Worm (Caenorhabditis elegans) whole organism, L3 larva: ENCODE data around the gene M60.7.

ENCODE experiments used
- R02D3.7 ChIP-seq: fragments of 150-350 bp; optimal IDR thresholded peaks from 2 replicates; lab custom pipeline; 2014; ENCODE audit warnings: missing biosample characterization, missing genetic modification characterization
- ZK546.5 ChIP-seq: sonication (generic microtip); optimal IDR thresholded peaks from 2 replicates; lab custom pipeline; 2017; ENCODE audit warnings: missing biosample characterization, missing genetic modification characterization
- aly-2 ChIP-seq: fragments of 150-350 bp; optimal IDR thresholded peaks from 2 replicates; lab custom pipeline; 2014; ENCODE audit warnings: missing biosample characterization, missing genetic modification characterization
- ama-1 ChIP-seq: fragments of 150-350 bp; optimal IDR thresholded peaks from 2 replicates; lab custom pipeline; 2018
- ceh-16 ChIP-seq: sonication (generic microtip); optimal IDR thresholded peaks from 2 replicates; lab custom pipeline; 2017; ENCODE audit warnings: missing biosample characterization, missing genetic modification characterization
- ceh-28 ChIP-seq: fragments of 150-350 bp; optimal IDR thresholded peaks from 2 replicates; lab custom pipeline; 2014; ENCODE audit warnings: missing biosample characterization, missing genetic modification reagents, missing genetic modification characterization
- daf-12 ChIP-seq: fragments of 150-350 bp; optimal IDR thresholded peaks from 2 replicates; lab custom pipeline; 2014; ENCODE audit warnings: missing biosample characterization, missing genetic modification reagents, missing genetic modification characterization
- egl-5 ChIP-seq: fragments of 150-350 bp; optimal IDR thresholded peaks from 2 replicates; lab custom pipeline; 2017; ENCODE audit warnings: missing biosample characterization, missing genetic modification reagents, missing genetic modification characterization, inconsistent platforms
- elt-1 ChIP-seq: fragments of 150-350 bp; optimal IDR thresholded peaks from 2 replicates; lab custom pipeline; 2014; ENCODE audit warnings: missing biosample characterization, missing genetic modification characterization
- elt-2 ChIP-seq: sonication (generic microtip); optimal IDR thresholded peaks from 2 replicates; lab custom pipeline; 2016; ENCODE audit warnings: missing genetic modification reagents, mild to moderate bottlenecking, missing genetic modification characterization, missing compliant biosample characterization
- elt-3 ChIP-seq, 3 experiments: fragments of 150-350 bp in 1 of 3; sonication (generic microtip) in 2 of 3; optimal IDR thresholded peaks; 2 replicates in 2 of 3; 4 replicates in 1 of 3; lab custom pipeline; 2014 to 2017; ENCODE audit warnings: missing biosample characterization in 3 of 3, missing genetic modification characterization in 3 of 3
- fos-1 ChIP-seq: fragments of 150-350 bp; optimal IDR thresholded peaks from 2 replicates; lab custom pipeline; 2014; ENCODE audit warnings: missing biosample characterization, missing genetic modification characterization
- hmg-11 ChIP-seq: sonication (generic microtip); optimal IDR thresholded peaks from 2 replicates; lab custom pipeline; 2016; ENCODE audit warnings: missing genetic modification characterization, missing compliant biosample characterization
- jun-1 ChIP-seq: fragments of 150-350 bp; optimal IDR thresholded peaks from 2 replicates; lab custom pipeline; 2014; ENCODE audit warnings: missing biosample characterization, missing genetic modification reagents, missing genetic modification characterization
- lin-15B ChIP-seq: fragments of 150-350 bp; optimal IDR thresholded peaks from 2 replicates; lab custom pipeline; 2014; ENCODE audit warnings: missing biosample characterization, missing genetic modification characterization
- mdl-1 ChIP-seq: fragments of 150-350 bp; optimal IDR thresholded peaks from 2 replicates; lab custom pipeline; 2014; ENCODE audit warnings: missing biosample characterization, missing genetic modification characterization
- nfya-1 ChIP-seq: sonication (generic microtip); optimal IDR thresholded peaks from 2 replicates; lab custom pipeline; 2017; ENCODE audit warnings: missing genetic modification characterization, mild to moderate bottlenecking, missing compliant biosample characterization, antibody characterized with exemption, moderate library complexity; ENCODE audit not compliant: insufficient read depth
- nhr-11 ChIP-seq: fragments of 150-350 bp; optimal IDR thresholded peaks from 2 replicates; lab custom pipeline; 2014; ENCODE audit warnings: missing biosample characterization, missing genetic modification characterization
- nhr-12 ChIP-seq: fragments of 150-350 bp; optimal IDR thresholded peaks from 2 replicates; lab custom pipeline; 2014; ENCODE audit warnings: missing biosample characterization, missing genetic modification characterization
- nhr-237 ChIP-seq: fragments of 150-350 bp; optimal IDR thresholded peaks from 2 replicates; lab custom pipeline; 2014; ENCODE audit warnings: missing biosample characterization, missing genetic modification characterization
- nhr-25 ChIP-seq: sonication (generic microtip); optimal IDR thresholded peaks from 2 replicates; lab custom pipeline; 2017; ENCODE audit warnings: missing biosample characterization, missing genetic modification characterization
- nhr-28 ChIP-seq: fragments of 150-350 bp; optimal IDR thresholded peaks from 2 replicates; lab custom pipeline; 2014; ENCODE audit warnings: missing biosample characterization, missing genetic modification characterization
- nhr-43 ChIP-seq: sonication (generic microtip); optimal IDR thresholded peaks from 2 replicates; lab custom pipeline; 2016; ENCODE audit warnings: mild to moderate bottlenecking, missing genetic modification characterization, missing compliant biosample characterization; ENCODE audit not compliant: poor library complexity, severe bottlenecking
- nhr-76 ChIP-seq: fragments of 150-350 bp; sonication (generic microtip); optimal IDR thresholded peaks from 5 replicates; lab custom pipeline; 2014; ENCODE audit warnings: missing biosample characterization, missing genetic modification characterization
- pqm-1 ChIP-seq: fragments of 150-350 bp; optimal IDR thresholded peaks from 2 replicates; lab custom pipeline; 2017; ENCODE audit warnings: missing biosample characterization, missing genetic modification characterization, inconsistent platforms
- unc-39 ChIP-seq: sonication (generic microtip); optimal IDR thresholded peaks from 4 replicates; lab custom pipeline; 2017; ENCODE audit warnings: missing biosample characterization, missing genetic modification characterization
- zag-1 ChIP-seq: fragments of 150-350 bp; optimal IDR thresholded peaks from 2 replicates; lab custom pipeline; 2014; ENCODE audit warnings: missing biosample characterization, missing genetic modification characterization
- ztf-11 ChIP-seq: fragments of 150-350 bp; optimal IDR thresholded peaks from 2 replicates; lab custom pipeline; 2014; ENCODE audit warnings: missing biosample characterization, missing genetic modification characterization

Gene M60.7

DNA sequence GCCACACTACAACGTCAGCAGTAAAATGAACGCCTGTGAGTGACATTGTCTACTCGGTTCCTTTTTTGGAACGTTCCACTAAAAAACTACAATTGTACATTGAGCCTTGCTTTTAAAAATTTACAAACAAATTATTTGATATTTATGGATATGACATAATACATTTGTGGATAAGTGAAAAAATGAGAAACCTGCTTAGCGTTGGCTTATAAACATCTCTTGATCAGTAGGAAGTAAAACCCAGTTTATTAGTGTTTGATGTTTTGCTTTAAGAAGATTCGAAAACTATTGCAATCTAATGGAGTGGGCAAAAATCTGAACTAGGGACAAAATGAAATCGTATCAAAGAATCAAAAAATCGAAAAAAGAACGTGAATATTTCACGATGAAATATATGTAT is 44.0 kb downstream of the M60.7 start:
- TF ChIP-seq ceh-16 (tag; lab: Kevin White, UChicago) (no peak), nhr-11 (tag; lab: Kevin White, UChicago) (no peak), daf-12 (tag; lab: Kevin White, UChicago) (no peak), elt-2 (no peak), fos-1 (tag; lab: Kevin White, UChicago) (no peak), unc-39 (tag; lab: Kevin White, UChicago) (no peak), aly-2 (tag; lab: Kevin White, UChicago) (no peak), nhr-76 (tag; lab: Kevin White, UChicago) (no peak), nhr-43 (tag; lab: Kevin White, UChicago) (no peak), ztf-11 (no peak), ZK546.5 (tag; lab: Kevin White, UChicago) (no peak), elt-1 (tag; lab: Kevin White, UChicago) (no peak)

DNA sequence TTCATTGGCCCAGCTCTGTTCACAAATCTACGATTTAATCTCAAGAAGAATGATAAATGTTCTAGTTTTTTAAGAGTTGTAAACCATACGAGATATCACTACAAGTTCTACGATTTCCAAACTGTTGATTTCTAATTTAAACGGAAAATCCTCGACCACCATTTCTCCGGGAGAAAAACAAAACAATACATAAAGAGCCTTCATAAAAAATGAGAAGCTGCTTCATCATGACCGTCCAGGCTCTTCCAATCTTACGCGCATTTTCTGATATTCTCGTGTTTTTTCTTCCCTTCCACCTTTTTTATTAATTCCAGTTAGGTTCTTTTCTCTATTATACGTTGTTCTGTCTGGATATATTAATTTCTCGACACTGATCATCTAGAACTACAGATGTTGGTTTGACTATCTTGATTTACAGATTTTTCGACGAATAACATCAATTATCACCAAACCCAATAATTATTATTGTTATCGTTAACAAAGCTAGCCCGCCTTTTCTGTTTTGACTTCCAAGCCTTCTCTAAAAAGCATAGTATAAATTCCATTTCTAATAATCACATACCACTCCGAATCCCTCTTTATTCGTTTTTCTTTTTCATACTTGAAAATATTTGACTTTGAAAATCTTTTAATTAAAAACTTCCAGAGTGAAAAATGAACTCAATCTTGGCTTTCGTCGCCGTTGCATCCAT is 46.4 kb downstream of the M60.7 start, which contains the start of gene C47D2.1:
TSS of gene C47D2.1 (plus strand) at position 642 of the 692 bp plus-strand sequence.
- TF ChIP-seq ama-1 (lab: Kevin White, UChicago) (no peak), nhr-12 (tag; lab: Kevin White, UChicago) (no peak), egl-5 (tag; lab: Kevin White, UChicago) (no peak), unc-39 (tag; lab: Kevin White, UChicago) (no peak), nhr-76 (tag; lab: Kevin White, UChicago) (no peak), aly-2 (tag; lab: Kevin White, UChicago) (no peak), elt-3 (tag; optimal IDR thresholded peaks at IDR 0.05; lab: Kevin White, UChicago) (no peak), nhr-43 (tag; lab: Kevin White, UChicago) (no peak), nhr-25 (tag; lab: Kevin White, UChicago) (no peak), hmg-11 (no peak), elt-2 (no peak), R02D3.7 (tag; lab: Kevin White, UChicago) (no peak), lin-15B (tag; lab: Kevin White, UChicago) (no peak), nhr-28 (tag; lab: Kevin White, UChicago) (no peak), daf-12 (tag; lab: Kevin White, UChicago) (no peak), ceh-28 (tag; lab: Kevin White, UChicago) (no peak)

- TF ChIP-seq R02D3.7 (tag; lab: Kevin White, UChicago) (peak; percentile 5), pqm-1 (tag; lab: Kevin White, UChicago) (peak; percentile 72), nhr-76 (tag; lab: Kevin White, UChicago) (no peak), nfya-1 (tag; lab: Kevin White, UChicago) (peak; percentile 17), nhr-237 (tag; lab: Kevin White, UChicago) (no peak), mdl-1 (tag; lab: Kevin White, UChicago) (no peak), fos-1 (tag; lab: Kevin White, UChicago) (peak; percentile 38), zag-1 (no peak), jun-1 (peak; percentile 7), elt-2 (peak; percentile 96), elt-3 (tag; optimal IDR thresholded peaks at IDR 0.05; lab: Kevin White, UChicago) (peak in 1 of 3 experiments; percentile 50), egl-5 (tag; lab: Kevin White, UChicago) (no peak), nhr-28 (tag; lab: Kevin White, UChicago) (no peak)
- TF ChIP-seq, all 47 proteins: peak for 7
These were observed 50.0 kb downstream of the M60.7 start, which contains the start of gene cdd-1 for ce11 chrX:8210999-8211398. Gene cdd-1, minus strand, starts transcription at chrX:8211149.
